Fruit fly (Drosophila melanogaster) whole organism, embryonic: ENCODE results near the gene CG42538.

Experiments used
- ATbp ChIP-seq: fragments of 200-800 bp; sonication (Bioruptor generic); optimal IDR thresholded peaks from 2 replicates; lab custom pipeline; 2017; ENCODE audit warnings: missing biosample characterization, mild to moderate bottlenecking, missing genetic modification characterization, missing genetic modification reagents
- CG10274 ChIP-seq: fragments of 200-800 bp; sonication (Bioruptor generic); optimal IDR thresholded peaks from 3 replicates; lab custom pipeline; 2017; ENCODE audit warnings: missing biosample characterization, mild to moderate bottlenecking, missing genetic modification characterization
- CG10321 ChIP-seq: fragments of 200-800 bp; sonication (Bioruptor generic); IDR thresholded peaks from 2 replicates; pipeline ENCODE4 v1.3.6; 2022; ENCODE audit warnings: missing biosample characterization, missing genetic modification characterization
- CG12104 ChIP-seq: fragments of 200-800 bp; sonication (Bioruptor generic); optimal IDR thresholded peaks from 3 replicates; lab custom pipeline; 2016; ENCODE audit warnings: missing biosample characterization, missing genetic modification characterization
- CG14050 ChIP-seq: fragments of 200-800 bp; sonication (Bioruptor generic); IDR thresholded peaks from 3 replicates; pipeline ENCODE4 v1.3.6; 2022; ENCODE audit warnings: missing biosample characterization, missing genetic modification characterization
- CG16779 ChIP-seq: fragments of 200-800 bp; sonication (Bioruptor generic); IDR thresholded peaks from 2 replicates; pipeline ENCODE4 v1.3.6; 2022; ENCODE audit warnings: missing biosample characterization, missing genetic modification characterization
- CG2199 ChIP-seq: fragments of 200-800 bp; sonication (Bioruptor generic); IDR thresholded peaks from 3 replicates; pipeline ENCODE4 v1.3.6; 2022; ENCODE audit warnings: missing biosample characterization, missing genetic modification characterization
- CG32532 ChIP-seq: fragments of 200-800 bp; sonication (Bioruptor generic); IDR thresholded peaks from 2 replicates; pipeline ENCODE4 v1.3.6; 2022; ENCODE audit warnings: missing biosample characterization, missing genetic modification characterization
- CG4424 ChIP-seq: fragments of 200-800 bp; sonication (Bioruptor generic); optimal IDR thresholded peaks from 3 replicates; lab custom pipeline; 2016; ENCODE audit warnings: missing biosample characterization, missing genetic modification characterization
- CG6791 ChIP-seq: fragments of 200-800 bp; sonication (Bioruptor generic); IDR thresholded peaks from 3 replicates; pipeline ENCODE4 v1.3.6; 2022; ENCODE audit warnings: missing biosample characterization, missing genetic modification characterization; ENCODE audit not compliant: partially characterized antibody
- CG8944 ChIP-seq: fragments of 200-800 bp; sonication (Bioruptor generic); optimal IDR thresholded peaks from 3 replicates; lab custom pipeline; 2016; ENCODE audit warnings: missing biosample characterization, missing genetic modification characterization
- CG9797 ChIP-seq: fragments of 200-800 bp; sonication (Bioruptor generic); optimal IDR thresholded peaks from 3 replicates; lab custom pipeline; 2018; ENCODE audit warnings: missing biosample characterization, mild to moderate bottlenecking, missing genetic modification characterization
- Camta ChIP-seq: fragments of 200-800 bp; sonication (Bioruptor generic); optimal IDR thresholded peaks from 2 replicates; lab custom pipeline; 2016; ENCODE audit warnings: missing biosample characterization, missing genetic modification characterization
- E2f1 ChIP-seq: fragments of 200-800 bp; sonication (Bioruptor generic); IDR thresholded peaks from 2 replicates; pipeline ENCODE4 v1.3.6; 2022; ENCODE audit warnings: missing biosample characterization, missing genetic modification characterization
- Elba2 ChIP-seq: fragments of 200-800 bp; sonication (Bioruptor generic); optimal IDR thresholded peaks from 3 replicates; lab custom pipeline; 2016; ENCODE audit warnings: missing biosample characterization, missing genetic modification characterization
- HLHmδ ChIP-seq: fragments of 200-800 bp; sonication (Bioruptor generic); optimal IDR thresholded peaks from 2 replicates; lab custom pipeline; 2018; ENCODE audit warnings: missing biosample characterization, mild to moderate bottlenecking, missing genetic modification characterization, moderate library complexity
- Lim3 ChIP-seq: fragments of 200-800 bp; sonication (Bioruptor generic); IDR thresholded peaks from 2 replicates; pipeline ENCODE4 v1.3.6; 2022; ENCODE audit warnings: missing biosample characterization, missing genetic modification characterization
- MESR4 ChIP-seq: fragments of 200-800 bp; sonication (Bioruptor generic); optimal IDR thresholded peaks from 2 replicates; lab custom pipeline; 2018; ENCODE audit warnings: missing biosample characterization, mild to moderate bottlenecking, missing genetic modification characterization, moderate library complexity
- Oli ChIP-seq: fragments of 200-800 bp; sonication (Bioruptor generic); optimal IDR thresholded peaks from 2 replicates; lab custom pipeline; 2018; ENCODE audit warnings: missing biosample characterization, mild to moderate bottlenecking, missing genetic modification characterization, moderate library complexity
- Side ChIP-seq: fragments of 200-800 bp; sonication (Bioruptor generic); optimal IDR thresholded peaks from 2 replicates; lab custom pipeline; 2016; ENCODE audit warnings: missing biosample characterization, missing genetic modification characterization
- Sry-β ChIP-seq: fragments of 200-800 bp; sonication (Bioruptor generic); optimal IDR thresholded peaks from 2 replicates; lab custom pipeline; 2018; ENCODE audit warnings: missing biosample characterization, mild to moderate bottlenecking, missing genetic modification characterization, moderate library complexity
- Ssrp ChIP-seq: fragments of 200-800 bp; sonication (Bioruptor generic); optimal IDR thresholded peaks from 2 replicates; lab custom pipeline; 2018; ENCODE audit warnings: missing biosample characterization, mild to moderate bottlenecking, missing genetic modification characterization, moderate library complexity
- Trl ChIP-seq, 3 experiments: fragments of >200 bp in 2 of 3; fragments of 200-800 bp in 1 of 3; sonication (Bioruptor generic) in 1 of 3; optimal IDR thresholded peaks; 2 replicates in 1 of 3; 3 replicates in 2 of 3; lab custom pipeline; 2016 to 2017; ENCODE audit warnings: missing biosample characterization in 1 of 3, missing genetic modification characterization in 1 of 3
- Xbp1 ChIP-seq: fragments of 200-800 bp; sonication (Bioruptor generic); optimal IDR thresholded peaks from 3 replicates; lab custom pipeline; 2016; ENCODE audit warnings: missing biosample characterization, mild to moderate bottlenecking, missing genetic modification characterization
- Xrp1 ChIP-seq: fragments of 200-800 bp; sonication (Bioruptor generic); IDR thresholded peaks from 2 replicates; pipeline ENCODE4 v1.3.6; 2022; ENCODE audit warnings: missing biosample characterization, missing genetic modification characterization
- br ChIP-seq: fragments of >200 bp; optimal IDR thresholded peaks from 2 replicates; lab custom pipeline; 2017
- cas ChIP-seq: fragments of 200-800 bp; sonication (Bioruptor generic); IDR thresholded peaks from 2 replicates; pipeline ENCODE4 v1.3.6; 2022; ENCODE audit warnings: missing biosample characterization, missing genetic modification characterization
- cwo ChIP-seq: fragments of 200-800 bp; sonication (Bioruptor generic); optimal IDR thresholded peaks from 3 replicates; lab custom pipeline; 2017; ENCODE audit warnings: missing biosample characterization, missing genetic modification characterization, mild to moderate bottlenecking, moderate library complexity, missing genetic modification reagents
- dan ChIP-seq: fragments of 200-800 bp; sonication (Bioruptor generic); IDR thresholded peaks from 2 replicates; pipeline ENCODE4 v1.3.6; 2022; ENCODE audit warnings: missing biosample characterization, missing genetic modification characterization
- dmrt11E ChIP-seq: fragments of 200-800 bp; sonication (Bioruptor generic); optimal IDR thresholded peaks from 3 replicates; lab custom pipeline; 2018; ENCODE audit warnings: missing biosample characterization, mild to moderate bottlenecking, missing genetic modification characterization, moderate library complexity
- dysf ChIP-seq: fragments of 200-800 bp; sonication (Bioruptor generic); IDR thresholded peaks from 3 replicates; pipeline ENCODE4 v1.3.6; 2022; ENCODE audit warnings: missing biosample characterization, missing genetic modification characterization
- eve ChIP-seq, 2 experiments: fragments of >200 bp; optimal IDR thresholded peaks; 2 replicates each; lab custom pipeline; 2017; ENCODE audit warnings: missing biosample characterization in 2 of 2, missing genetic modification characterization in 2 of 2
- eyg ChIP-seq: fragments of 200-800 bp; sonication (Bioruptor generic); optimal IDR thresholded peaks from 3 replicates; lab custom pipeline; 2016; ENCODE audit warnings: missing biosample characterization, missing genetic modification characterization
- fd96Cb ChIP-seq: fragments of 200-800 bp; sonication (Bioruptor generic); optimal IDR thresholded peaks from 2 replicates; lab custom pipeline; 2018; ENCODE audit warnings: missing biosample characterization, mild to moderate bottlenecking, missing genetic modification characterization, moderate library complexity
- grau ChIP-seq: fragments of 200-800 bp; optimal IDR thresholded peaks from 3 replicates; lab custom pipeline; 2019; ENCODE audit warnings: missing biosample characterization, mild to moderate bottlenecking, missing genetic modification characterization, moderate library complexity
- hth ChIP-seq: fragments of >200 bp; optimal IDR thresholded peaks from 2 replicates; lab custom pipeline; 2017; ENCODE audit warnings: inconsistent platforms
- ken ChIP-seq: fragments of 200-800 bp; sonication (Bioruptor generic); IDR thresholded peaks from 3 replicates; pipeline ENCODE4 v1.3.6; 2022; ENCODE audit warnings: missing biosample characterization, missing genetic modification characterization
- klu ChIP-seq: fragments of 200-800 bp; sonication (Bioruptor generic); IDR thresholded peaks from 2 replicates; pipeline ENCODE4 v1.3.6; 2022; ENCODE audit warnings: missing biosample characterization, missing genetic modification characterization
- lola ChIP-seq, 3 experiments: fragments of >200 bp in 2 of 3; fragments of 200-800 bp in 1 of 3; sonication (Bioruptor generic) in 1 of 3; optimal IDR thresholded peaks; 2 replicates each; lab custom pipeline; 2017 to 2019; ENCODE audit warnings: missing biosample characterization in 3 of 3, missing genetic modification characterization in 3 of 3, mild to moderate bottlenecking in 1 of 3, moderate library complexity in 1 of 3
- pho ChIP-seq: fragments of 200-800 bp; sonication (Bioruptor generic); optimal IDR thresholded peaks from 2 replicates; lab custom pipeline; 2016; ENCODE audit warnings: missing biosample characterization, missing genetic modification characterization
- pita ChIP-seq: fragments of 200-800 bp; sonication (Bioruptor generic); optimal IDR thresholded peaks from 2 replicates; lab custom pipeline; 2017; ENCODE audit warnings: missing biosample characterization, mild to moderate bottlenecking, missing genetic modification characterization
- pnt ChIP-seq: fragments of 200-800 bp; sonication (Bioruptor generic); optimal IDR thresholded peaks from 3 replicates; lab custom pipeline; 2016; ENCODE audit warnings: missing biosample characterization, missing genetic modification characterization
- psq ChIP-seq: fragments of 200-800 bp; sonication (Bioruptor generic); optimal IDR thresholded peaks from 2 replicates; lab custom pipeline; 2017; ENCODE audit warnings: missing biosample characterization, missing genetic modification characterization
- stc ChIP-seq: fragments of 200-800 bp; sonication (Bioruptor generic); IDR thresholded peaks from 2 replicates; pipeline ENCODE4 v1.3.6; 2022; ENCODE audit warnings: missing biosample characterization, missing genetic modification characterization
- tll ChIP-seq, 2 experiments: fragments of 200-800 bp in 1 of 2; fragments of >200 bp in 1 of 2; sonication (Bioruptor generic) in 1 of 2; optimal IDR thresholded peaks; 2 replicates each; lab custom pipeline; 2017 to 2019; ENCODE audit warnings: missing biosample characterization in 2 of 2, missing genetic modification characterization in 2 of 2, mild to moderate bottlenecking in 1 of 2, moderate library complexity in 1 of 2
- trem ChIP-seq: fragments of 200-800 bp; optimal IDR thresholded peaks from 3 replicates; lab custom pipeline; 2019; ENCODE audit warnings: missing biosample characterization, mild to moderate bottlenecking, missing genetic modification characterization, moderate library complexity
- zen2 ChIP-seq: fragments of 200-800 bp; sonication (Bioruptor generic); IDR thresholded peaks from 3 replicates; pipeline ENCODE4 v1.3.6; 2022; ENCODE audit warnings: missing biosample characterization, missing genetic modification characterization; ENCODE audit not compliant: partially characterized antibody
- zf30C ChIP-seq: fragments of 200-800 bp; sonication (Bioruptor generic); optimal IDR thresholded peaks from 3 replicates; lab custom pipeline; 2018; ENCODE audit warnings: missing biosample characterization, mild to moderate bottlenecking, missing genetic modification characterization

CG42538 gene

DNA sequence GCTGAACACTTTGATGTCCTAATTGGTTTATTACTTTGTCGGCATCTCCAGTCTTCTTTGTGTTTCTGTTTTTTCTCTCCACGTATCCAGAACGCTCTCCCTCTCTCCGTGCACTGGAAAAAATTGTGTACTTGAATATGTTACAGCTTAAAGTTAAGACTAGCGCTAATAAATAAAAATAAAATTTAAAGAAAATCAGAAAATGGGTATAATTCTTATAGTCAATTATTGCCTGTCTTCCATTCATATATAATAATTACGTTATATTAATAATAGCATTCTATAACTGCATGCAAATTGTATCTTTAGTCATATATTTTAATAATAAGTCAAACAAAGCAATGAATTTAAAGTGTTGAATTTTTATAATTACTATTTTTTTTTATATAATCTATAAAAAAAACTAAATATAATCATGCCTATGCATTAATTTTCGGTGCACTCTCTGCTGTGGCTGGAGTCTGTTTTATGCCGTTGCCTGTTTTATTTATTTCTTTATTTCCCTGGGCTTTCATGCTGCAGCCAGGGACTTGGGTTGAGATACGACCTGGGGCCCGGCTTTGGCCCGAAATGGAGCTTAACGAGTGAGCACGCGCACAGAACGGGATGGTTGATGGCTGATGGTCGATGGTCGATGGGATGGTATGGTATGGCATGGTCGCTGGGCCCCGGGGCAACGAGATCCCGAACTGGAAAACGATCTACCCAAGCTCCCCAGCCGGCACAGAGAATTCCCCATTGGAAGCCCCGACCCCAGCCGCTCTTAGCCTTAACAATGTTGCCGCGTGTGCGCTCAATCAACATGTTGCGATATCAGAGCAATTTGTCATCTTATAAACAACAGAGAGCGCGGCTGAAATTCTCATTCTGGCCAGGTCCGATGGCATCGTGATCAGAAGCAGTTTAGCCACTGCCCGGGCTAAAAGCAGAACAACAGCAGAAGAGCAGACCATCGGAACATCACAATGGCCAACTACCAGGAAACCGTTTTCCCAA is 18.3 kb upstream of the CG42538 start (continued):
- no peak for TF ChIP-seq eyg (GFP tag; lab: Kevin White, UChicago)
- TF ChIP-seq E2f1, result no peak
- peak; percentile 11 for TF ChIP-seq CG4424 (GFP tag; lab: Kevin White, UChicago)
- no peak for TF ChIP-seq ATbp (GFP tag; lab: Kevin White, UChicago)
- peak; percentile 47 for TF ChIP-seq Elba2 (GFP tag; lab: Kevin White, UChicago)
- TF ChIP-seq dmrt11E (tag; lab: Kevin White, UChicago), result peak; percentile 75
- TF ChIP-seq CG2199 (GFP tag; lab: Robert Waterston, UW), result no peak
- TF ChIP-seq lola (GFP tag; optimal IDR thresholded peaks at IDR 0.05; lab: Kevin White, UChicago), result peak in 1 of 3 experiments; percentile 69
- TF ChIP-seq CG16779 (GFP tag; lab: Robert Waterston, UW), result no peak
- TF ChIP-seq Lim3 (GFP tag; lab: Robert Waterston, UW), result no peak
- peak; percentile 75 for TF ChIP-seq zf30C (GFP tag; lab: Kevin White, UChicago)
- TF ChIP-seq ken (GFP tag; lab: Robert Waterston, UW), result no peak
- no peak for TF ChIP-seq tll (GFP tag; optimal IDR thresholded peaks at IDR 0.05; lab: Kevin White, UChicago)
- TF ChIP-seq CG32532 (GFP tag; lab: Robert Waterston, UW), result no peak
- no peak for TF ChIP-seq CG10321 (GFP tag; lab: Robert Waterston, UW)
- TF ChIP-seq CG10274 (GFP tag; lab: Kevin White, UChicago), result no peak
- TF ChIP-seq CG9797, result no peak
- TF ChIP-seq Sry-β, result no peak
- no peak for TF ChIP-seq CG6791
- TF ChIP-seq CG12104, result no peak
- no peak for TF ChIP-seq dan (GFP tag; lab: Robert Waterston, UW)
- no peak for TF ChIP-seq pnt (GFP tag; lab: Kevin White, UChicago)
- TF ChIP-seq Xrp1 (GFP tag; lab: Robert Waterston, UW), result no peak; the same call in none of the 2 replicates
- peak; percentile 55 for TF ChIP-seq trem (tag; lab: Kevin White, UChicago)
- no peak for TF ChIP-seq hth (lab: Kevin White, UChicago)
- TF ChIP-seq Ssrp (tag; lab: Kevin White, UChicago), result peak; percentile 21
- TF ChIP-seq cwo (GFP tag; lab: Kevin White, UChicago), result no peak
- TF ChIP-seq cas (GFP tag; lab: Robert Waterston, UW), result no peak
- no peak for TF ChIP-seq psq (GFP tag; lab: Kevin White, UChicago)
- TF ChIP-seq Xbp1 (GFP tag; lab: Kevin White, UChicago), result no peak
- TF ChIP-seq grau (tag; lab: Kevin White, UChicago), result peak; percentile 13
- TF ChIP-seq zen2 (GFP tag; lab: Robert Waterston, UW), result no peak
- no peak for TF ChIP-seq br (lab: Kevin White, UChicago)
- no peak for TF ChIP-seq Trl (optimal IDR thresholded peaks at IDR 0.05; lab: Kevin White, UChicago)
- TF ChIP-seq Trl (GFP tag; optimal IDR thresholded peaks at IDR 0.05; lab: Kevin White, UChicago), result no peak
- no peak for TF ChIP-seq pita (GFP tag; lab: Kevin White, UChicago)
- no peak for TF ChIP-seq CG8944 (GFP tag; lab: Kevin White, UChicago)
- TF ChIP-seq fd96Cb, result peak; percentile 36
- no peak for TF ChIP-seq Oli (tag; lab: Kevin White, UChicago)
- no peak for TF ChIP-seq Camta
- TF ChIP-seq Side (GFP tag; lab: Kevin White, UChicago), result no peak
- no peak for TF ChIP-seq eve (GFP tag; optimal IDR thresholded peaks at IDR 0.05; lab: Kevin White, UChicago)
- TF ChIP-seq stc (GFP tag; lab: Robert Waterston, UW), result no peak
- TF ChIP-seq CG14050 (GFP tag; lab: Robert Waterston, UW), result no peak
- TF ChIP-seq MESR4 (GFP tag; lab: Kevin White, UChicago), result no peak
- TF ChIP-seq klu (GFP tag; lab: Robert Waterston, UW), result no peak
- TF ChIP-seq pho (GFP tag; lab: Kevin White, UChicago), result no peak
- no peak for TF ChIP-seq HLHmδ (GFP tag; lab: Kevin White, UChicago)
- TF ChIP-seq dysf, result 0 out of 3 replicates have a peak, but pooled peaks have one; percentile 21
